Worm (Caenorhabditis elegans) whole organism, young adult: ENCODE measurements around the gene twk-49.

Experiments used
- nhr-27 ChIP-seq: fragments of 200-800 bp; sonication (Bioruptor generic); optimal IDR thresholded peaks from 2 replicates; lab custom pipeline; 2018; ENCODE audit warnings: mild to moderate bottlenecking, missing genetic modification characterization, moderate library complexity, missing compliant biosample characterization
- nhr-90 ChIP-seq: sonication (generic microtip); optimal IDR thresholded peaks from 2 replicates; lab custom pipeline; 2016; ENCODE audit warnings: missing genotype, mild to moderate bottlenecking, missing genetic modification characterization, missing compliant biosample characterization

ce11 chrII:6520103-6520502, 21.1 kb upstream of the twk-49 start:
- TF ChIP-seq nhr-27 (tag; lab: Kevin White, UChicago): no peak
- TF ChIP-seq nhr-90 (tag; lab: Kevin White, UChicago): no peak
